Worm (Caenorhabditis elegans) whole organism, young adult: Measurements from ENCODE around the gene srh-79.

Experiments used
- B0019.2 ChIP-seq: fragments of 200-800 bp; sonication (Bioruptor generic); conservative IDR thresholded peaks from 2 replicates; pipeline ENCODE4 v1.3.6; 2022; ENCODE audit warnings: missing genetic modification reagents, missing genetic modification characterization, missing compliant biosample characterization
- B0336.3 ChIP-seq: fragments of 200-800 bp; sonication (Bioruptor generic); IDR thresholded peaks from 2 replicates; pipeline ENCODE4 v1.3.6; 2022; ENCODE audit warnings: missing genetic modification characterization, missing compliant biosample characterization
- F23B12.7 ChIP-seq: sonication (generic microtip); optimal IDR thresholded peaks from 2 replicates; lab custom pipeline; 2017; ENCODE audit warnings: missing genetic modification characterization, mild to moderate bottlenecking, missing compliant biosample characterization, antibody characterized with exemption, moderate library complexity; ENCODE audit not compliant: insufficient read depth
- F52B5.7 ChIP-seq: sonication (generic microtip); optimal IDR thresholded peaks from 2 replicates; lab custom pipeline; 2016; ENCODE audit warnings: mild to moderate bottlenecking, missing genetic modification characterization, missing compliant biosample characterization
- F55B11.4 ChIP-seq: sonication (generic microtip); optimal IDR thresholded peaks from 2 replicates; lab custom pipeline; 2016; ENCODE audit warnings: missing compliant biosample characterization, missing genetic modification characterization, borderline replicate concordance; ENCODE audit not compliant: insufficient read depth
- F57A8.1 ChIP-seq: fragments of 200-800 bp; sonication (Bioruptor generic); optimal IDR thresholded peaks from 2 replicates; lab custom pipeline; 2018; ENCODE audit warnings: mild to moderate bottlenecking, missing genetic modification characterization, moderate library complexity, missing compliant biosample characterization
- F57C9.4 ChIP-seq: sonication (generic microtip); optimal IDR thresholded peaks from 2 replicates; lab custom pipeline; 2017; ENCODE audit warnings: mild to moderate bottlenecking, missing genetic modification characterization, missing compliant biosample characterization
- T07F8.4 ChIP-seq: sonication (generic microtip); optimal IDR thresholded peaks from 2 replicates; lab custom pipeline; 2016; ENCODE audit warnings: mild to moderate bottlenecking, missing genetic modification characterization, moderate library complexity, missing compliant biosample characterization
- Y53F4B.3 ChIP-seq: fragments of 200-800 bp; sonication (Bioruptor generic); IDR thresholded peaks from 2 replicates; pipeline ENCODE4 v1.3.6; 2022; ENCODE audit warnings: missing genetic modification reagents, missing genetic modification characterization, missing compliant biosample characterization
- aptf-2 ChIP-seq: fragments of 200-800 bp; sonication (Bioruptor generic); conservative IDR thresholded peaks from 2 replicates; pipeline ENCODE4 v1.3.6; 2022; ENCODE audit warnings: missing genetic modification reagents, missing genetic modification characterization, missing compliant biosample characterization
- atf-7 ChIP-seq: sonication (generic microtip); optimal IDR thresholded peaks from 2 replicates; lab custom pipeline; 2017; ENCODE audit warnings: mild to moderate bottlenecking, missing genetic modification characterization, missing compliant biosample characterization
- athp-1 ChIP-seq: sonication (generic microtip); optimal IDR thresholded peaks from 2 replicates; lab custom pipeline; 2017; ENCODE audit warnings: mild to moderate bottlenecking, missing genetic modification characterization, missing compliant biosample characterization
- attf-3 ChIP-seq: fragments of 200-800 bp; sonication (Bioruptor generic); conservative IDR thresholded peaks from 2 replicates; pipeline ENCODE4 v1.3.6; 2022; ENCODE audit warnings: missing genetic modification reagents, missing genetic modification characterization, missing compliant biosample characterization
- attf-6 ChIP-seq: fragments of 200-800 bp; sonication (Bioruptor generic); IDR thresholded peaks from 2 replicates; pipeline ENCODE4 v1.3.6; 2022; ENCODE audit warnings: missing genetic modification reagents, missing genetic modification characterization, missing compliant biosample characterization
- cebp-2 ChIP-seq: fragments of 200-800 bp; sonication (Bioruptor generic); IDR thresholded peaks from 2 replicates; pipeline ENCODE4 v1.3.6; 2022; ENCODE audit warnings: missing genetic modification characterization, missing compliant biosample characterization
- ceh-100 ChIP-seq: fragments of 200-800 bp; sonication (Bioruptor generic); IDR thresholded peaks from 2 replicates; pipeline ENCODE4 v1.3.6; 2022; ENCODE audit warnings: missing genetic modification reagents, missing genetic modification characterization, missing compliant biosample characterization
- ceh-40 ChIP-seq: fragments of 200-800 bp; sonication (Bioruptor generic); IDR thresholded peaks from 2 replicates; pipeline ENCODE4 v1.3.6; 2022; ENCODE audit warnings: missing genetic modification characterization, missing compliant biosample characterization
- ceh-79 ChIP-seq: sonication (generic microtip); optimal IDR thresholded peaks from 2 replicates; lab custom pipeline; 2017; ENCODE audit warnings: mild to moderate bottlenecking, missing genetic modification characterization, missing compliant biosample characterization
- ceh-91 ChIP-seq: fragments of 200-800 bp; sonication (Bioruptor generic); IDR thresholded peaks from 2 replicates; pipeline ENCODE4 v1.3.6; 2022; ENCODE audit warnings: missing genetic modification reagents, missing genetic modification characterization, missing compliant biosample characterization
- dox-1 ChIP-seq: fragments of 200-800 bp; sonication (Bioruptor generic); IDR thresholded peaks from 2 replicates; pipeline ENCODE4 v1.3.6; 2022; ENCODE audit warnings: missing genetic modification reagents, missing genetic modification characterization, missing compliant biosample characterization
- egl-18 ChIP-seq: fragments of 200-800 bp; sonication (Bioruptor generic); IDR thresholded peaks from 2 replicates; pipeline ENCODE4 v1.3.6; 2022; ENCODE audit warnings: missing genetic modification reagents, missing genetic modification characterization, missing compliant biosample characterization
- ekl-4 ChIP-seq: fragments of 200-800 bp; sonication (Bioruptor generic); IDR thresholded peaks from 2 replicates; pipeline ENCODE4 v1.3.6; 2022; ENCODE audit warnings: missing genetic modification reagents, missing genetic modification characterization, missing compliant biosample characterization
- him-1 ChIP-seq: sonication (generic microtip); optimal IDR thresholded peaks from 2 replicates; lab custom pipeline; 2016; ENCODE audit warnings: missing genotype, missing genetic modification reagents, missing genetic modification characterization, missing compliant biosample characterization
- hlh-12 ChIP-seq: sonication (generic microtip); optimal IDR thresholded peaks from 2 replicates; lab custom pipeline; 2016; ENCODE audit warnings: missing genetic modification characterization, missing compliant biosample characterization
- hmg-20 ChIP-seq: fragments of 200-800 bp; sonication (Bioruptor generic); IDR thresholded peaks from 2 replicates; pipeline ENCODE4 v1.3.6; 2022; ENCODE audit warnings: missing genetic modification reagents, missing genetic modification characterization, missing compliant biosample characterization
- hsf-1 ChIP-seq: fragments of 200-800 bp; sonication (Bioruptor generic); IDR thresholded peaks from 2 replicates; pipeline ENCODE4 v1.3.6; 2022; ENCODE audit warnings: missing genetic modification reagents, missing genetic modification characterization, missing compliant biosample characterization
- lag-1 ChIP-seq: fragments of 200-800 bp; sonication (Bioruptor generic); IDR thresholded peaks from 2 replicates; pipeline ENCODE4 v1.3.6; 2022; ENCODE audit warnings: missing genetic modification reagents, missing genetic modification characterization, missing compliant biosample characterization
- lin-26 ChIP-seq: fragments of 200-800 bp; sonication (Bioruptor generic); IDR thresholded peaks from 2 replicates; pipeline ENCODE4 v1.3.6; 2022; ENCODE audit warnings: missing genetic modification reagents, missing genetic modification characterization, missing compliant biosample characterization
- lsy-27 ChIP-seq: sonication (generic microtip); optimal IDR thresholded peaks from 2 replicates; lab custom pipeline; 2017; ENCODE audit warnings: missing genetic modification characterization, mild to moderate bottlenecking, missing compliant biosample characterization, antibody characterized with exemption, missing genotype, borderline replicate concordance; ENCODE audit not compliant: insufficient read depth
- madf-8 ChIP-seq: fragments of 200-800 bp; sonication (Bioruptor generic); conservative IDR thresholded peaks from 2 replicates; pipeline ENCODE4 v1.3.6; 2022; ENCODE audit warnings: missing genetic modification reagents, missing genetic modification characterization, missing compliant biosample characterization
- mes-4 ChIP-seq: sonication (generic microtip); optimal IDR thresholded peaks from 2 replicates; lab custom pipeline; 2016; ENCODE audit warnings: missing genotype, missing genetic modification characterization, missing compliant biosample characterization
- mxl-1 ChIP-seq: sonication (generic microtip); optimal IDR thresholded peaks from 2 replicates; lab custom pipeline; 2016; ENCODE audit warnings: missing genetic modification characterization, missing compliant biosample characterization
- nhr-80 ChIP-seq: sonication (generic microtip); optimal IDR thresholded peaks from 2 replicates; lab custom pipeline; 2016; ENCODE audit warnings: missing genetic modification characterization, missing compliant biosample characterization
- nhr-90 ChIP-seq: sonication (generic microtip); optimal IDR thresholded peaks from 2 replicates; lab custom pipeline; 2016; ENCODE audit warnings: missing genotype, mild to moderate bottlenecking, missing genetic modification characterization, missing compliant biosample characterization
- snpc-1.3 ChIP-seq: sonication (generic microtip); optimal IDR thresholded peaks from 2 replicates; lab custom pipeline; 2017; ENCODE audit warnings: missing genetic modification characterization, mild to moderate bottlenecking, missing compliant biosample characterization, antibody characterized with exemption, moderate library complexity, missing genotype, missing genetic modification reagents; ENCODE audit not compliant: insufficient read depth
- snpc-3.4 ChIP-seq: sonication (generic microtip); optimal IDR thresholded peaks from 2 replicates; lab custom pipeline; 2017; ENCODE audit warnings: missing genetic modification characterization, mild to moderate bottlenecking, missing compliant biosample characterization, antibody characterized with exemption, moderate library complexity, missing genotype, missing genetic modification reagents
- snpc-4 ChIP-seq, 5 experiments: fragments of 150-350 bp in 1 of 5; sonication (generic microtip) in 4 of 5; optimal IDR thresholded peaks; 2 replicates each; lab custom pipeline; 2014 to 2018; ENCODE audit warnings: missing genetic modification characterization in 5 of 5, missing biosample characterization in 3 of 5, antibody characterized with exemption in 2 of 5, mild to moderate bottlenecking in 2 of 5, missing compliant biosample characterization in 2 of 5, missing genotype in 2 of 5, moderate library complexity in 2 of 5, missing genetic modification reagents in 1 of 5
- sptf-2 ChIP-seq: fragments of 200-800 bp; sonication (Bioruptor generic); optimal IDR thresholded peaks from 2 replicates; lab custom pipeline; 2018; ENCODE audit warnings: mild to moderate bottlenecking, missing genetic modification characterization, missing compliant biosample characterization
- tbp1 ChIP-seq: fragments of 200-800 bp; sonication (Bioruptor generic); optimal IDR thresholded peaks from 2 replicates; lab custom pipeline; 2018; ENCODE audit warnings: mild to moderate bottlenecking, missing genetic modification characterization, missing compliant biosample characterization
- xnd-1 ChIP-seq: sonication (generic microtip); optimal IDR thresholded peaks from 2 replicates; lab custom pipeline; 2016; ENCODE audit warnings: missing genotype, missing genetic modification reagents, missing genetic modification characterization, missing compliant biosample characterization
- ztf-28 ChIP-seq: fragments of 200-800 bp; sonication (Bioruptor generic); IDR thresholded peaks from 2 replicates; pipeline ENCODE4 v1.3.6; 2022; ENCODE audit warnings: missing genetic modification reagents, missing genetic modification characterization, missing compliant biosample characterization
- ztf-3 ChIP-seq: fragments of 200-800 bp; sonication (Bioruptor generic); optimal IDR thresholded peaks from 2 replicates; lab custom pipeline; 2018; ENCODE audit warnings: mild to moderate bottlenecking, missing genetic modification characterization, missing compliant biosample characterization

srh-79 gene

ce11 chrV:7545187-7545586 is 47.6 kb downstream of the srh-79 start, which contains the start of the genes C54F6.19 and nhx-3:
Gene C54F6.19 (plus strand): TSS chrV:7545487.
Gene nhx-3 (minus strand): TSS chrV:7545523.
- no peak for TF ChIP-seq atf-7 (tag; lab: Kevin White, UChicago)
- no peak for TF ChIP-seq F57A8.1 (GFP tag; lab: Kevin White, UChicago)
- TF ChIP-seq snpc-3.4 (tag; lab: Kevin White, UChicago): no peak
- no peak for TF ChIP-seq lag-1 (GFP tag; lab: Robert Waterston, UW)
- no peak for TF ChIP-seq hlh-12
- no peak for TF ChIP-seq ceh-79 (tag; lab: Kevin White, UChicago)
- TF ChIP-seq dox-1 (GFP tag; lab: Robert Waterston, UW): no peak
- TF ChIP-seq F55B11.4 (tag; lab: Kevin White, UChicago): no peak
- no peak for TF ChIP-seq B0336.3 (GFP tag; lab: Robert Waterston, UW)
- no peak for TF ChIP-seq ztf-3 (GFP tag; lab: Kevin White, UChicago)
- TF ChIP-seq ceh-40: no peak
- TF ChIP-seq lsy-27 (tag; lab: Kevin White, UChicago): no peak
- TF ChIP-seq attf-3 (GFP tag; lab: Robert Waterston, UW): no peak

- TF ChIP-seq mxl-1 (tag; lab: Kevin White, UChicago) (no peak), egl-18 (GFP tag; lab: Robert Waterston, UW) (no peak), atf-7 (tag; lab: Kevin White, UChicago) (no peak), F57C9.4 (tag; lab: Kevin White, UChicago) (no peak), sptf-2 (GFP tag; lab: Kevin White, UChicago) (no peak), dox-1 (GFP tag; lab: Robert Waterston, UW) (no peak), Y53F4B.3 (GFP tag; lab: Robert Waterston, UW) (no peak), hsf-1 (GFP tag; lab: Robert Waterston, UW) (no peak), snpc-1.3 (no peak), madf-8 (no peak), xnd-1 (tag; lab: Kevin White, UChicago) (no peak), F23B12.7 (no peak), snpc-4 (GFP tag; optimal IDR thresholded peaks at IDR 0.05; lab: Kevin White, UChicago) (no peak), snpc-4 (tag; optimal IDR thresholded peaks at IDR 0.05; lab: Kevin White, UChicago) (no peak), lin-26 (GFP tag; lab: Robert Waterston, UW) (no peak), him-1 (no peak)
Measured at ce11 chrV:7547479-7547878, 49.9 kb downstream of the srh-79 start, which contains the start of gene ftn-1. Gene ftn-1 (minus strand): TSS chrV:7547579.

- TF ChIP-seq mes-4 (tag; lab: Kevin White, UChicago) (no peak), nhr-80 (tag; lab: Kevin White, UChicago) (peak; percentile 21)
- TF ChIP-seq, all 124 proteins: peak for 1
Measured at ce11 chrV:7548017-7548416, 50.5 kb downstream of the srh-79 start.

ce11 chrV:7548499-7548898 is 51.0 kb downstream of the srh-79 start:
- TF ChIP-seq cebp-2 (GFP tag; lab: Robert Waterston, UW) (0 out of 2 replicates have a peak, but pooled peaks have one; percentile 71), athp-1 (tag; lab: Kevin White, UChicago) (peak; percentile 47), mxl-1 (tag; lab: Kevin White, UChicago) (peak; percentile 47), him-1 (peak; percentile 45), nhr-90 (peak; percentile 58), F52B5.7 (tag; lab: Kevin White, UChicago) (peak; percentile 50), Y53F4B.3 (GFP tag; lab: Robert Waterston, UW) (peak; percentile 62; the same call in 1 of the 2 replicates), ekl-4 (GFP tag; lab: Robert Waterston, UW) (peak; percentile 83; the same call in 1 of the 2 replicates), B0019.2 (GFP tag; lab: Robert Waterston, UW) (peak; percentile 53; the same call in 1 of the 2 replicates), attf-6 (GFP tag; lab: Robert Waterston, UW) (peak; percentile 49), ceh-91 (peak; percentile 47; the same call in 1 of the 2 replicates), ztf-28 (peak; percentile 71; the same call in 1 of the 2 replicates), F57A8.1 (GFP tag; lab: Kevin White, UChicago) (peak; percentile 36), hmg-20 (GFP tag; lab: Robert Waterston, UW) (peak; percentile 36; the same call in 1 of the 2 replicates), aptf-2 (GFP tag; lab: Robert Waterston, UW) (peak; percentile 78), tbp1 (GFP tag; lab: Kevin White, UChicago) (peak; percentile 85), T07F8.4 (tag; lab: Kevin White, UChicago) (peak; percentile 43), ceh-100 (peak; percentile 27; the same call in 1 of the 2 replicates)
